Worm (Caenorhabditis elegans) whole organism, late embryonic: ENCODE measurements around the gene srx-136.

Source experiments
- ceh-24 ChIP-seq: sonication (generic microtip); optimal IDR thresholded peaks from 2 replicates; lab custom pipeline; 2016; ENCODE audit warnings: mild to moderate bottlenecking, missing genetic modification characterization, missing compliant biosample characterization
- elt-2 ChIP-seq: sonication (generic microtip); optimal IDR thresholded peaks from 2 replicates; lab custom pipeline; 2016; ENCODE audit warnings: missing genetic modification reagents, missing genetic modification characterization, missing compliant biosample characterization
- pha-4 ChIP-seq: fragments of 150-350 bp; optimal IDR thresholded peaks from 2 replicates; lab custom pipeline; 2018; ENCODE audit warnings: missing biosample characterization, missing genetic modification reagents, missing genetic modification characterization
- pros-1 ChIP-seq: fragments of 150-350 bp; optimal IDR thresholded peaks from 2 replicates; lab custom pipeline; 2014; ENCODE audit warnings: missing biosample characterization, missing genetic modification reagents, missing genetic modification characterization
- sox-4 ChIP-seq: sonication (generic microtip); optimal IDR thresholded peaks from 2 replicates; lab custom pipeline; 2017; ENCODE audit warnings: mild to moderate bottlenecking, missing genetic modification characterization, inconsistent platforms, missing compliant biosample characterization
- tbx-2 ChIP-seq: sonication (generic microtip); optimal IDR thresholded peaks from 2 replicates; lab custom pipeline; 2016; ENCODE audit warnings: missing genetic modification characterization, missing compliant biosample characterization

DNA sequence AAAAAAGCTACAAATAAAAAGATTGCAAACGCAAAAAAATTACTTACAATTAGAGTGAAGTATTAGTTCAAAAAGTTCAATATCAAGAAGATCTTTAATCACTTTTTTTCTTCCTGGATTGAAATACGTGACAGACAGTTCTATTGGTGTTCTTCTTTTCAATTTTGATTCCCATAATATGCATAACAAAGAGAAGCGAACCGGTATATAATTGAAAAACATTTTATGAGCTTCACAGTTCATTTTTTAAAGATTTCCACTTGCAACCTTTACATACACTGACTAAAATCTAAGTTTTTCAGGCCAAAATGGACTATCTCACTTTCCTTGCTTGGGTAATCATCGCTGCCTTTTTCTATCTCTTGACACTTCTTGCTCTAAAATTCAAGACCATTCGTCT is 19.3 kb downstream of the srx-136 start, which contains the start of gene T22G5.1:
- TF ChIP-seq pros-1 (tag; lab: Kevin White, UChicago) = no peak
- no peak for TF ChIP-seq elt-2 (tag; lab: Kevin White, UChicago)
- no peak for TF ChIP-seq pha-4 (tag; lab: Kevin White, UChicago)
- no peak for TF ChIP-seq ceh-24 (tag; lab: Kevin White, UChicago)
- TF ChIP-seq tbx-2 = no peak
- TF ChIP-seq sox-4 (tag; lab: Kevin White, UChicago) = no peak
